Worm (Caenorhabditis elegans): Measurements from ENCODE around the gene ZK662.5.

Gene ZK662.5

DNA sequence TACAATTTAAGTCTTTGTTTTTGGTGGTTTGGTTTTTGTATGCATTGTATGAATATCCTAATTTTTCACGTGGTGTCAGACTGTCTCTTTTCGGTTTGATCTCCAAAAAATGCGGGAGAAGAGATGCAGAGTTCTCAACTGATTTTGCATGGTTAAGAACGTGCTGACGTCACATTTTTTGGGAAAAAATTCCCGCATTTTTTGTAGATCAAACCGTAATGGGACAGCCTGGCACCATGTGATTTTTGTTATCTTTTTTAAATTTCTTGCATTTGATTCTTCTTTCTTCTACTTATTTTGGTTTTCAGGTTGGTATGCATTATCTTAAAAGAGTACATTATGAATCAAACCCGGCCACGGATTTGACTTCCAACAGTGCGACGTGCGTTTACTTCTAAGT lies at the start of gene ZK662.5:
TSS of gene ZK662.5 (plus strand) at position 301 of the 400 bp plus-strand sequence.
- TF ChIP-seq unc-98 (GFP tag; IDR thresholded peaks at IDR 0.05): no peak
- TF ChIP-seq nhr-237 (tag; optimal IDR thresholded peaks at IDR 0.05): no peak
- TF ChIP-seq ceh-82 (tag; optimal IDR thresholded peaks at IDR 0.05): no peak
- TF ChIP-seq nhr-77 (tag; optimal IDR thresholded peaks at IDR 0.05): no peak
- TF ChIP-seq jun-1 (tag; optimal IDR thresholded peaks at IDR 0.05): no peak
- TF ChIP-seq lin-39 (tag; optimal IDR thresholded peaks at IDR 0.05): no peak
- TF ChIP-seq lin-15B (tag; optimal IDR thresholded peaks at IDR 0.05): no peak
- TF ChIP-seq nhr-47 (tag; optimal IDR thresholded peaks at IDR 0.05): no peak
- TF ChIP-seq zag-1 (tag; optimal IDR thresholded peaks at IDR 0.05): no peak
- TF ChIP-seq C16A3.4 (tag; optimal IDR thresholded peaks at IDR 0.05): no peak
- no peak for TF ChIP-seq skn-1 (tag; optimal IDR thresholded peaks at IDR 0.05)
- TF ChIP-seq pax-3 (tag; optimal IDR thresholded peaks at IDR 0.05): no peak
- TF ChIP-seq C34B4.2 (tag; optimal IDR thresholded peaks at IDR 0.05): no peak
- TF ChIP-seq tlp-1 (tag; optimal IDR thresholded peaks at IDR 0.05): no peak
- TF ChIP-seq blmp-1 (tag; optimal IDR thresholded peaks at IDR 0.05): no peak
- no peak for TF ChIP-seq vab-15 (tag; optimal IDR thresholded peaks at IDR 0.05)

DNA sequence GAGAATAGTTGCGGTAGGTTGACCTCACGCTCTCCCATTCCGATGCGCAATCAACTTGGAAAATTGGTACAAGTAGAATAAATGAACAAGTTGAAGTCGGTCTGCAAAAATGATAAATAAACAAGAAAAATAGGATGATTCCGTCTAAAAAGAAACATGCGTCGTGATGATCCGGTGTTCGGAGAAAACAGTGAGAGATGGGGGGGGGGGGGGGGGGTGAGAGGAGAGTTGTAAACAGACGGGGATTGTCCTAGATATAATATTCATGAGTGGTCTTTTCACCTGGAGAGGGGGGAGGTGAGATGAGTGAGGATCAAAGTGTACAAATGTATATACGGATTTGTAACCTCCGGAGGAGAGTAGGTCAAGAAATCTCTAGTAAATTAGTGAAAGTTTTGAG lies 45.8 kb upstream of the ZK662.5 start, which contains the start of gene F59D12.2:
TSS of gene F59D12.2 (minus strand) at position 101 of the 400 bp plus-strand sequence.
- TF ChIP-seq unc-62 (GFP tag; optimal IDR thresholded peaks at IDR 0.05) (no peak), alr-1 (tag; optimal IDR thresholded peaks at IDR 0.05; ENCODE audit: borderline replicate concordance) (no peak), lin-14 (GFP tag; optimal IDR thresholded peaks at IDR 0.05) (no peak), mdl-1 (tag; optimal IDR thresholded peaks at IDR 0.05) (no peak), lsy-2 (tag; optimal IDR thresholded peaks at IDR 0.05) (no peak), ztf-4 (tag; optimal IDR thresholded peaks at IDR 0.05) (no peak), sptf-1 (tag; optimal IDR thresholded peaks at IDR 0.05) (no peak), lin-15B (tag; optimal IDR thresholded peaks at IDR 0.05) (no peak)

DNA sequence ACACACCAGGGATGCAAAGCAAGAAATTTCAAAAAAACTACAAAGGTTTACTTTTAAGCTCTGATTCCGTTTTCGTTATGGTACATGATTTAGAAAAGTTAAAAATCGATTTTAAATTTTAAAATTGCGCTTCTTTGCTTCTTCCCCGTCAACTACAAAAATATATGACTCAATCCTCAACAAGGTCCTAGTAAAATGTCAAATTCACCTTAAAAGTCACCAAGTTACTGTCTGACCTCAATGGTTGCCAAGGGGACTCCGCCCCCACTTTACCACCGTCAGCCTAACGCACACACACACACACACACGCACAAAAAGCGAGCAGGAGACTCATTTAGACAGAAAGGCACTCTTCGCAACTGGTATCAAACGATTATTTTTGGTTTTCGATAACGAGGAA lies 40.1 kb upstream of the ZK662.5 start, which contains the start of gene gpn-1:
TSS of gene gpn-1 (plus strand) at position 301 of the 400 bp plus-strand sequence.
- TF ChIP-seq fos-1 (tag; optimal IDR thresholded peaks at IDR 0.05): no peak
- TF ChIP-seq fkh-4 (tag; optimal IDR thresholded peaks at IDR 0.05; ENCODE audit: borderline replicate concordance): no peak
- no peak for TF ChIP-seq ets-5 (GFP tag; IDR thresholded peaks at IDR 0.05)
- TF ChIP-seq unc-30 (tag; optimal IDR thresholded peaks at IDR 0.05): no peak
- TF ChIP-seq ztf-11 (tag; optimal IDR thresholded peaks at IDR 0.05): no peak
- no peak for TF ChIP-seq tlp-1 (tag; optimal IDR thresholded peaks at IDR 0.05)
- TF ChIP-seq mef-2 (tag; optimal IDR thresholded peaks at IDR 0.05): no peak
- no peak for TF ChIP-seq sup-37 (GFP tag; optimal IDR thresholded peaks at IDR 0.05)
- no peak for TF ChIP-seq fkh-10 (GFP tag; optimal IDR thresholded peaks at IDR 0.05)
- no peak for TF ChIP-seq isw-1 (GFP tag; IDR thresholded peaks at IDR 0.05)
- no peak for TF ChIP-seq ceh-90 (tag; optimal IDR thresholded peaks at IDR 0.05)
- no peak for TF ChIP-seq F16B12.6 (tag; optimal IDR thresholded peaks at IDR 0.05)
- TF ChIP-seq zag-1 (tag; optimal IDR thresholded peaks at IDR 0.05): no peak
- TF ChIP-seq alr-1 (tag; optimal IDR thresholded peaks at IDR 0.05; ENCODE audit: borderline replicate concordance): no peak
- TF ChIP-seq nhr-28 (tag; optimal IDR thresholded peaks at IDR 0.05): no peak

DNA sequence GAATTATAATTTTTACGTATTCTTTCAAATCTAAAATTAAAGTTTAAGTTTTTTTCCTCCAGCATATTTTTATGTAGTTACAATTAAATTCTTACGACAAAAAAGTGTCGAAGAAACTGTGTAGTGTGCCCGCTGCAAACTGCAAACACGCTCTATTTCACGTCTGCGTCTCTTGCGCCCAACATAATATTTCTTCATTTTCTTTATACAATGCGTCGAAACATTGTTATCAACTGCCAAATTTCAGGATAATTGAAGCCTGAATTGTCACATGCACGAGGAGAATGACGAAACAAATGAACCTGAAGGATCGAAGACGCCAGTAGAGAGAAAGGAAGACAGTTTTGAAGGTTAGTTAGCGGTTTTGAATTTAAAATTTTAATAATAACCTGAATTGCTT lies 32.2 kb upstream of the ZK662.5 start, which contains the start of gene C03H12.1:
TSS of gene C03H12.1 (plus strand) at position 206 of the 400 bp plus-strand sequence.
- TF ChIP-seq unc-98 (GFP tag; IDR thresholded peaks at IDR 0.05): no peak
- TF ChIP-seq elt-3 (tag; optimal IDR thresholded peaks at IDR 0.05): peak in 1 of 6 experiments; percentile 14
- no peak for TF ChIP-seq nhr-77 (tag; optimal IDR thresholded peaks at IDR 0.05)
- peak in 1 of 2 experiments; percentile 7 for TF ChIP-seq mdl-1 (tag; optimal IDR thresholded peaks at IDR 0.05)
- no peak for TF ChIP-seq efl-1 (optimal IDR thresholded peaks at IDR 0.05)
- no peak for TF ChIP-seq efl-1 (GFP tag; optimal IDR thresholded peaks at IDR 0.05 in 1 of 2)
- no peak for TF ChIP-seq swsn-7 (tag; optimal IDR thresholded peaks at IDR 0.05)
- TF ChIP-seq ceh-88 (GFP tag; IDR thresholded peaks at IDR 0.05): no peak
- TF ChIP-seq mep-1 (tag; optimal IDR thresholded peaks at IDR 0.05): peak; percentile 6
- TF ChIP-seq tbx-2 (tag; optimal IDR thresholded peaks at IDR 0.05): no peak
- no peak for TF ChIP-seq mef-2 (tag; optimal IDR thresholded peaks at IDR 0.05)
- TF ChIP-seq lir-3 (tag; optimal IDR thresholded peaks at IDR 0.05; ENCODE audit: poor library complexity): no peak
- TF ChIP-seq dsc-1 (tag; optimal IDR thresholded peaks at IDR 0.05): no peak
- TF ChIP-seq hpl-2 (GFP tag; optimal IDR thresholded peaks at IDR 0.05): no peak
- TF ChIP-seq ztf-4 (tag; optimal IDR thresholded peaks at IDR 0.05): no peak
- no peak for TF ChIP-seq jun-1 (tag; optimal IDR thresholded peaks at IDR 0.05)
- no peak for TF ChIP-seq ztf-11 (tag; optimal IDR thresholded peaks at IDR 0.05)
- no peak for TF ChIP-seq pax-3 (tag; optimal IDR thresholded peaks at IDR 0.05)
- no peak for TF ChIP-seq pqm-1 (tag; optimal IDR thresholded peaks at IDR 0.05)
- no peak for TF ChIP-seq nhr-237 (tag; optimal IDR thresholded peaks at IDR 0.05)
- no peak for TF ChIP-seq dpl-1 (GFP tag; optimal IDR thresholded peaks at IDR 0.05)
- TF ChIP-seq fkh-8 (tag; optimal IDR thresholded peaks at IDR 0.05): no peak
- TF ChIP-seq C04F5.9 (tag; optimal IDR thresholded peaks at IDR 0.05): no peak
- TF ChIP-seq sptf-1 (tag; optimal IDR thresholded peaks at IDR 0.05): no peak
